Fruit fly (Drosophila melanogaster): Measurements from ENCODE around the gene Atg101.

Atg101 gene

dm6 chrX:18780260-18780659, 11.2 kb upstream of the Atg101 start (continued):
- TF ChIP-seq CG2712 (tag; optimal IDR thresholded peaks at IDR 0.05) = no peak
- TF ChIP-seq NC2β (GFP tag; optimal IDR thresholded peaks at IDR 0.05) = no peak
- no peak for TF ChIP-seq CG16779 (GFP tag; IDR thresholded peaks at IDR 0.05)
- TF ChIP-seq CG14860 (GFP tag; IDR thresholded peaks at IDR 0.05; ENCODE audit: partially characterized antibody) = no peak
- peak; percentile 30 for TF ChIP-seq Ets65A (GFP tag)
- TF ChIP-seq pnt (GFP tag; optimal IDR thresholded peaks at IDR 0.05) = no peak
- no peak for TF ChIP-seq pan (optimal IDR thresholded peaks at IDR 0.05)
- no peak for TF ChIP-seq pan (GFP tag; optimal IDR thresholded peaks at IDR 0.05 in 1 of 2, IDR thresholded peaks at IDR 0.05 in 1 of 2)
- no peak for TF ChIP-seq Neu2 (GFP tag; optimal IDR thresholded peaks at IDR 0.05; ENCODE audit: borderline replicate concordance)

- TF ChIP-seq wor (GFP tag; IDR thresholded peaks at IDR 0.05) (no peak), emc (GFP tag; optimal IDR thresholded peaks at IDR 0.05) (no peak), jing (GFP tag; optimal IDR thresholded peaks at IDR 0.05) (no peak), cad (GFP tag; optimal IDR thresholded peaks at IDR 0.05) (no peak), Max (GFP tag; optimal IDR thresholded peaks at IDR 0.05) (no peak), CG7839 (tag; optimal IDR thresholded peaks at IDR 0.05) (peak; percentile 8), so (GFP tag; IDR thresholded peaks at IDR 0.05) (no peak), CG2889 (GFP tag; IDR thresholded peaks at IDR 0.05) (no peak), ase (GFP tag; IDR thresholded peaks at IDR 0.05) (no peak), CkIIα-i1 (GFP tag; IDR thresholded peaks at IDR 0.05) (no peak), CG10209 (GFP tag; optimal IDR thresholded peaks at IDR 0.05) (no peak), CG3847 (GFP tag; IDR thresholded peaks at IDR 0.05) (peak; percentile 46), CG8281 (tag; optimal IDR thresholded peaks at IDR 0.05) (no peak), Fer1 (GFP tag; optimal IDR thresholded peaks at IDR 0.05) (no peak), Oaz (GFP tag; IDR thresholded peaks at IDR 0.05) (no peak), Sry-β (GFP tag; optimal IDR thresholded peaks at IDR 0.05) (no peak), crp (GFP tag; optimal IDR thresholded peaks at IDR 0.05) (no peak), onecut (GFP tag; IDR thresholded peaks at IDR 0.05) (no peak), NC2α (GFP tag; optimal IDR thresholded peaks at IDR 0.05) (no peak), az2 (GFP tag; optimal IDR thresholded peaks at IDR 0.05) (no peak), CG11695 (GFP tag; IDR thresholded peaks at IDR 0.05) (no peak), C15 (GFP tag; IDR thresholded peaks at IDR 0.05) (no peak), CG30403 (GFP tag; optimal IDR thresholded peaks at IDR 0.05) (peak; percentile 1), Atf6 (GFP tag; IDR thresholded peaks at IDR 0.05) (no peak), pita (GFP tag; optimal IDR thresholded peaks at IDR 0.05) (no peak), unc-4 (GFP tag; IDR thresholded peaks at IDR 0.05; ENCODE audit: partially characterized antibody) (peak; percentile 80), CG13296 (GFP tag; optimal IDR thresholded peaks at IDR 0.05) (no peak), slp2 (GFP tag; optimal IDR thresholded peaks at IDR 0.05) (no peak), CG12155 (GFP tag; optimal IDR thresholded peaks at IDR 0.05) (peak; percentile 13), Ets97D (GFP tag; optimal IDR thresholded peaks at IDR 0.05) (peak; percentile 57), CG10462 (GFP tag; optimal IDR thresholded peaks at IDR 0.05) (no peak), Six4 (GFP tag; optimal IDR thresholded peaks at IDR 0.05) (no peak), chinmo (GFP tag; IDR thresholded peaks at IDR 0.05; ENCODE audit: partially characterized antibody) (0 out of 4 replicates have a peak, but pooled peaks have one; percentile 63), abd-A (tag; optimal IDR thresholded peaks at IDR 0.05) (no peak), en (GFP tag; optimal IDR thresholded peaks at IDR 0.05) (no peak), tll (GFP tag; optimal IDR thresholded peaks at IDR 0.05) (no peak), CG15601 (tag; optimal IDR thresholded peaks at IDR 0.05) (peak; percentile 20), CG7745 (tag; optimal IDR thresholded peaks at IDR 0.05) (no peak), Atf3 (GFP tag; optimal IDR thresholded peaks at IDR 0.05) (no peak), zen2 (GFP tag; IDR thresholded peaks at IDR 0.05; ENCODE audit: partially characterized antibody) (no peak; the same call in 2 of the 3 replicates), Hsf (GFP tag; optimal IDR thresholded peaks at IDR 0.05) (no peak)
These were observed 7.9 kb upstream of the Atg101 start, which contains the start of gene CG18259 for dm6 chrX:18783417-18784123. Gene CG18259, minus strand, starts transcription at chrX:18783494.
